Worm (Caenorhabditis elegans): ENCODE results near the gene cng-3.

cng-3 gene

ce11 chrIV:9480936-9481335, at the start of gene cng-3:
TSS of gene cng-3 (minus strand) at chrIV:9481037.
- TF ChIP-seq dao-5 (tag; optimal IDR thresholded peaks at IDR 0.05) (no peak), him-1 (tag; optimal IDR thresholded peaks at IDR 0.05) (no peak)

DNA sequence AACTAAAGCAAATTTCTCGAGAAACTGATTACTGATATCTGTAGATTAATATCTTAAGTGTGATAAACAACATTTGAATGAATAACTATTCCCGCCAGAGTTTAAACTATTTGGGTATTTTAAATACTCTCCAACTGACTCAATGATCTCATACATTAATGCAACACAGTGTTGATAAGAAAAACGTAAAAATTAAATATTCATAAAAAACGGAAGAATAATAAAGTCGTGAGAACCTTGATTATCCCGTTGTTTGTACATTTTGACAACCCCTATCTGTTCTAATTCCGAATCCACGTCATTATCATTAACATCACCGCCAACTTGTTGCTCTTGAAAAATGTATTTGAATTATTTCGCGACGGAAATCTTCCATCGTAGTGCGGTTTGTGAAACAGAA, 48.8 kb upstream of the cng-3 start, which contains the start of gene elo-7:
Gene elo-7 (plus strand): TSS at position 301 of the 400 bp plus-strand sequence.
- no peak for TF ChIP-seq W03F9.2 (tag; optimal IDR thresholded peaks at IDR 0.05)
- TF ChIP-seq him-1 (tag; optimal IDR thresholded peaks at IDR 0.05): no peak
- no peak for TF ChIP-seq dao-5 (tag; optimal IDR thresholded peaks at IDR 0.05)

ce11 chrIV:9527002-9527401, 46.2 kb upstream of the cng-3 start:
- no peak for TF ChIP-seq him-1 (tag; optimal IDR thresholded peaks at IDR 0.05)
- no peak for TF ChIP-seq dao-5 (tag; optimal IDR thresholded peaks at IDR 0.05)
- no peak for TF ChIP-seq W03F9.2 (tag; optimal IDR thresholded peaks at IDR 0.05)

ce11 chrIV:9525682-9526416, 45.0 kb upstream of the cng-3 start, which contains the start of gene elo-1:
TSS of gene elo-1 (plus strand) at chrIV:9526366.
- TF ChIP-seq W03F9.2 (tag; optimal IDR thresholded peaks at IDR 0.05): no peak
- no peak for TF ChIP-seq him-1 (tag; optimal IDR thresholded peaks at IDR 0.05)
- TF ChIP-seq dao-5 (tag; optimal IDR thresholded peaks at IDR 0.05): no peak

ce11 chrIV:9524849-9525460, 44.1 kb upstream of the cng-3 start, which contains the start of gene ndua-5:
TSS of gene ndua-5 (minus strand) at chrIV:9524899.
- no peak for TF ChIP-seq him-1 (tag; optimal IDR thresholded peaks at IDR 0.05)
- no peak for TF ChIP-seq W03F9.2 (tag; optimal IDR thresholded peaks at IDR 0.05)
- TF ChIP-seq dao-5 (tag; optimal IDR thresholded peaks at IDR 0.05): no peak

- no peak for TF ChIP-seq W03F9.2 (tag; optimal IDR thresholded peaks at IDR 0.05)
- no peak for TF ChIP-seq dao-5 (tag; optimal IDR thresholded peaks at IDR 0.05)
- no peak for TF ChIP-seq him-1 (tag; optimal IDR thresholded peaks at IDR 0.05)
Observed at ce11 chrIV:9523139-9523538, 42.3 kb upstream of the cng-3 start.

DNA sequence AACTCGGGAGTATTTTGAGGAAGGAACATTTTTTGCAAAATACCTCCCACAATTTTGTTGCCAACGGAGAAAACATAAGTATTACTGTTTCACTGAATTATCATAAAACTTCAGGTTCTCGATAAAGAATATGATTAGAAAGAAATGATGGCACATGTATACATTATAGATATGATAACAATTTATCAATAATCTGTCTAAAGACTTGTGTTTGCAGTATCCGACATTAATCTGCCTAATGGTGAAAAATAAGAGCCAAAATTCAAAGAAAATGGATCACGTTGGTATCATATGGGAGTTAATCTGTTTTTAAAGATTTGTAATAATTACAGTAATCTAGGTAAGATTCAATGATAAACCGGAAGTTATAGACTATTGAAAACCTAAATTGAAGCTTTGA, 39.8 kb upstream of the cng-3 start:
- no peak for TF ChIP-seq W03F9.2 (tag; optimal IDR thresholded peaks at IDR 0.05)
- TF ChIP-seq dao-5 (tag; optimal IDR thresholded peaks at IDR 0.05): no peak
- no peak for TF ChIP-seq him-1 (tag; optimal IDR thresholded peaks at IDR 0.05)

ce11 chrIV:9518608-9519007, 37.8 kb upstream of the cng-3 start, which contains the start of gene nlp-35:
TSS of gene nlp-35 (minus strand) at chrIV:9518926.
- TF ChIP-seq him-1 (tag; optimal IDR thresholded peaks at IDR 0.05) (no peak), W03F9.2 (tag; optimal IDR thresholded peaks at IDR 0.05) (no peak), dao-5 (tag; optimal IDR thresholded peaks at IDR 0.05) (no peak)

ce11 chrIV:9516831-9517230, 36.0 kb upstream of the cng-3 start, which contains the start of gene C33A12.19:
TSS of gene C33A12.19 (plus strand) at chrIV:9516999.
- TF ChIP-seq W03F9.2 (tag; optimal IDR thresholded peaks at IDR 0.05) (no peak), him-1 (tag; optimal IDR thresholded peaks at IDR 0.05) (no peak), dao-5 (tag; optimal IDR thresholded peaks at IDR 0.05) (no peak)

ce11 chrIV:9514132-9514531, 33.3 kb upstream of the cng-3 start:
- TF ChIP-seq him-1 (tag; optimal IDR thresholded peaks at IDR 0.05) (no peak), W03F9.2 (tag; optimal IDR thresholded peaks at IDR 0.05) (no peak), dao-5 (tag; optimal IDR thresholded peaks at IDR 0.05) (no peak)

DNA sequence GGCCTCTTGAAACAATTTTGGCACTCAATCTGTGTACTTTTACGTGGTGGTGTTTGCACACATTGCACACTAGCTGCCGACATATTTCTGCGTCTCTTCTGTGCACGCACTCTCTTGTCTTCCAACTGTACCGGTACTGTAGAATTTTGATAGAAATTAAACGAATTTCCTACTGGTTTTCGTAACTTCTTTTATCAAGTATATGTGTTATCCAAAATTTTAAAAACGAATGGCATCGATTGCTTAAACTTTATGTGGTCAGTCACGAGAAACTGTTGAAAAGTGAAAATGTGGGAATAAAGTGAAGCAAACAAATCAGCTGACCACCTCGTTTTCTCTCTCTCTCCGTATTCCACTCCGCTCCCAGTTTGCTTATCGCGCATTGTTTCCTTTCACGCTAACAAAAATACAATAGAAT, 32.5 kb upstream of the cng-3 start:
- no peak for TF ChIP-seq him-1 (tag; optimal IDR thresholded peaks at IDR 0.05)
- no peak for TF ChIP-seq dao-5 (tag; optimal IDR thresholded peaks at IDR 0.05)
- TF ChIP-seq W03F9.2 (tag; optimal IDR thresholded peaks at IDR 0.05): peak; percentile 28

DNA sequence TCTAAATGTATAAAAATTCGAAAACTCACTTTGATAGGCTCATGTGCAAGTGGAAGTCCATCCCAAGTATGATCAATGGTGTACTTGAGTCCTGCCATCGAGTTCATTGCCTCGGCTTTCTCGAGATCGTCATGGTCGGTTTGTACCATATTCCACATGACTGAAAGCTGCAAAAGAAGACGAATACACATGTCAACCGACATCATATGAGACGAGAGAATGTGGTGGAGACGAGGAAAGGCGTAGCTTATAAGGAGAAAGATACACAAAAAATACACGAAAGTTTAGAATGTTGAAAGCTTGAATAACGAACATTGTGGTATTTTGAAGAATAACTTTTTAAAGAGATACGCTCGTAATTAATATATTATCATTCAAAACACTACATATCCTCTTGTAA, 32.0 kb upstream of the cng-3 start, which contains the start of gene C33A12.3:
Gene C33A12.3 (minus strand): TSS at position 167 of the 400 bp plus-strand sequence.
- TF ChIP-seq dao-5 (tag; optimal IDR thresholded peaks at IDR 0.05) (no peak), him-1 (tag; optimal IDR thresholded peaks at IDR 0.05) (no peak), W03F9.2 (tag; optimal IDR thresholded peaks at IDR 0.05) (no peak)

- TF ChIP-seq dao-5 (tag; optimal IDR thresholded peaks at IDR 0.05) (no peak), him-1 (tag; optimal IDR thresholded peaks at IDR 0.05) (no peak), W03F9.2 (tag; optimal IDR thresholded peaks at IDR 0.05) (no peak)
Observed at ce11 chrIV:9511640-9512039, 30.8 kb upstream of the cng-3 start.

ce11 chrIV:9511221-9511638, 30.4 kb upstream of the cng-3 start:
- peak; percentile 57 for TF ChIP-seq him-1 (tag; optimal IDR thresholded peaks at IDR 0.05)
- TF ChIP-seq W03F9.2 (tag; optimal IDR thresholded peaks at IDR 0.05): peak; percentile 67
- TF ChIP-seq dao-5 (tag; optimal IDR thresholded peaks at IDR 0.05): no peak
